Fruit fly (Drosophila melanogaster): ENCODE data around the gene asun.

Gene asun

DNA sequence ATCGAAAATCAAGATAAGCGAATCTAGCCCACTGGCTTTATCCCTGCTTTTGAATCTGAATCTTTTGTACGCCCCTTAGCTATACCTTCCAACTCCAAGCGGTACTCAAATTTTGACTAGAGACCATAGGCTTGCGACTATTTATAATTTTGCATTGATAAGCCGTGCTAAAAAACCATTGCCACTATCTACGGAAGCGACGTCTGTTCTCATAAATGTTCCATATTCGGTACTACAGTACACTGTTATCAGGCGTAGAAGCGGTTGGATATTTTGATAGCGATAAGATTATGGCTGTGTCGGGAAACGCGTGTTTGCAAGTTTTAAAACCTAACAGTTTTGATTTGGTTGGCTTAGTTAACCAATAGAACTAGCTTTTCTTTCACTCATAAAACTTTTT lies 11.3 kb downstream of the asun start:
- TF ChIP-seq fkh (GFP tag; optimal IDR thresholded peaks at IDR 0.05) = no peak
- no peak for TF ChIP-seq fd85E (GFP tag; optimal IDR thresholded peaks at IDR 0.05)
- no peak for TF ChIP-seq Met (GFP tag; optimal IDR thresholded peaks at IDR 0.05)
- no peak for TF ChIP-seq CG4318 (GFP tag; optimal IDR thresholded peaks at IDR 0.05)
- TF ChIP-seq eg (GFP tag; IDR thresholded peaks at IDR 0.05) = no peak
- no peak for TF ChIP-seq CG11762 (GFP tag; optimal IDR thresholded peaks at IDR 0.05; ENCODE audit: insufficient read depth)

DNA sequence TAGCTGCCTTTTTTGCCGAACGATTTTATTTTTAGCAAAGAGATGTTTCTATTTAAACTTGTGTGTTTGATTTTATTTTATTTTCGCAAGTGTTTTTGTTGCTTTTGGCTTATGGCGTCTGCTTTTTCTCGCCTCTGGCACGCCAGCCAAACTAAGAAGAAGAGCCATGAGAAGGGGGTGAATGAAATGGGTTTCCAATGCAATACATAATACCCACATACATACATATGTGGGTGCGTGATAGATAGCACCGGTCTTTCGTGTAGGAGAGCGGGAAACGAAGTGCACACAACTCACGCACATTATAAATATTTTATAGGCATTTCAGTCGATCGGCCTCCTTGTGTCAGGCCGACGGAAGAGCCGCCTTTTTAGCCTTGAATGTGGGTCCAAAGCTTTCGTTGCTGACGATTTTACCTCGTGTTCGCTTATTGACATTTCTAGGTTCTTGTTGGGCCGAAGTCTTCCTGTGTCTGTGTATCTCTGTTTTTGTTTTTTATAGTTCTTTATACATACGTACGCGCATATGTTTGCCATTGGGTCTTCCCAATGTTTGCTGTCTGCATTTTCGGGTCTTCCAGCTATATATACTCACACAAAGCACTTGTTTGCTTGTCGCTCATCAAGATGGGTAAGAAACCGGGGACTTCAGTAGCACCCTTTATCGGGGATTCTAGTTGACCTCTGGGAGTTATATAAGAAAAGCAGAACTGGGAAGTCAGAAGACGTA lies 12.0 kb downstream of the asun start:
- TF ChIP-seq Eip93F (GFP tag; optimal IDR thresholded peaks at IDR 0.05) (no peak), CG3032 (tag; optimal IDR thresholded peaks at IDR 0.05) (no peak), svp (GFP tag) (no peak), eg (GFP tag; IDR thresholded peaks at IDR 0.05) (0 out of 3 replicates have a peak, but pooled peaks have one; percentile 4), salr (GFP tag; optimal IDR thresholded peaks at IDR 0.05) (no peak), fkh (GFP tag; optimal IDR thresholded peaks at IDR 0.05) (peak; percentile 92), CG11762 (GFP tag; optimal IDR thresholded peaks at IDR 0.05; ENCODE audit: insufficient read depth) (no peak), topi (GFP tag; optimal IDR thresholded peaks at IDR 0.05) (no peak), cyc (GFP tag; optimal IDR thresholded peaks at IDR 0.05) (no peak), Eip78C (GFP tag) (peak; percentile 28), CG15336 (GFP tag; IDR thresholded peaks at IDR 0.05) (peak; percentile 15; the same call in 1 of the 2 replicates), CG3919 (GFP tag; optimal IDR thresholded peaks at IDR 0.05) (no peak), Hr38 (GFP tag; optimal IDR thresholded peaks at IDR 0.05) (no peak), CG31627 (GFP tag; optimal IDR thresholded peaks at IDR 0.05) (no peak), CG7368 (GFP tag; optimal IDR thresholded peaks at IDR 0.05) (no peak), ss (GFP tag; optimal IDR thresholded peaks at IDR 0.05) (no peak), OdsH (GFP tag; optimal IDR thresholded peaks at IDR 0.05) (no peak), vri (GFP tag; optimal IDR thresholded peaks at IDR 0.05) (no peak), CG1621 (tag; optimal IDR thresholded peaks at IDR 0.05) (no peak), spab (GFP tag; optimal IDR thresholded peaks at IDR 0.05) (no peak), CG8319 (GFP tag; optimal IDR thresholded peaks at IDR 0.05) (no peak), pdm3 (GFP tag; optimal IDR thresholded peaks at IDR 0.05) (no peak), Eip75B (GFP tag; optimal IDR thresholded peaks at IDR 0.05) (no peak), net (GFP tag; optimal IDR thresholded peaks at IDR 0.05) (no peak), acj6 (GFP tag; optimal IDR thresholded peaks at IDR 0.05) (no peak), CG9139 (GFP tag; optimal IDR thresholded peaks at IDR 0.05) (no peak), CG6276 (GFP tag; optimal IDR thresholded peaks at IDR 0.05) (no peak), Ets21C (GFP tag; optimal IDR thresholded peaks at IDR 0.05) (no peak), CG10669 (GFP tag; optimal IDR thresholded peaks at IDR 0.05) (no peak), Sox15 (GFP tag; optimal IDR thresholded peaks at IDR 0.05) (no peak)

- TF ChIP-seq CG34406 (GFP tag; optimal IDR thresholded peaks at IDR 0.05) = no peak
- peak; percentile 39; the same call in 1 of the 2 replicates for TF ChIP-seq CG15336 (GFP tag; IDR thresholded peaks at IDR 0.05)
- peak; percentile 68 for TF ChIP-seq Eip78C (GFP tag)
- peak; percentile 34 for TF ChIP-seq Hr4 (GFP tag; optimal IDR thresholded peaks at IDR 0.05)
- TF ChIP-seq dsx (GFP tag; optimal IDR thresholded peaks at IDR 0.05; ENCODE audit: poor library complexity, severe bottlenecking) = no peak
- TF ChIP-seq Sox14 (GFP tag; optimal IDR thresholded peaks at IDR 0.05) = no peak
- TF ChIP-seq Eip75B (GFP tag; optimal IDR thresholded peaks at IDR 0.05) = peak; percentile 26
- TF ChIP-seq svp (GFP tag) = no peak
- peak; percentile 12 for TF ChIP-seq Ets96B (tag; optimal IDR thresholded peaks at IDR 0.05)
These were observed 12.9 kb downstream of the asun start for dm6 chr3R:16276992-16277391.
